Worm (Caenorhabditis elegans) whole organism, L4 larva: ENCODE results near the gene F08F8.11.
A peak's percentile ranks its signal among the peaks of the same experiment; 100 is the strongest.

ENCODE experiments used
- D1046.2 ChIP-seq: fragments of 200-800 bp; sonication (Bioruptor generic); IDR thresholded peaks from 2 replicates; pipeline ENCODE4 v1.3.6; 2022; ENCODE audit warnings: missing genetic modification characterization, missing compliant biosample characterization
- F10B5.3 ChIP-seq: sonication (generic microtip); optimal IDR thresholded peaks from 2 replicates; lab custom pipeline; 2016; ENCODE audit warnings: mild to moderate bottlenecking, missing genetic modification characterization, missing compliant biosample characterization
- F49E8.2 ChIP-seq: sonication (generic microtip); optimal IDR thresholded peaks from 2 replicates; lab custom pipeline; 2016; ENCODE audit warnings: missing compliant biosample characterization, mild to moderate bottlenecking, missing genetic modification characterization, borderline replicate concordance
- T20F7.1 ChIP-seq: fragments of 200-800 bp; sonication (Bioruptor generic); optimal IDR thresholded peaks from 2 replicates; lab custom pipeline; 2018; ENCODE audit warnings: mild to moderate bottlenecking, missing genetic modification characterization, missing compliant biosample characterization
- Y48G9A.11 ChIP-seq: fragments of 200-800 bp; sonication (Bioruptor generic); IDR thresholded peaks from 2 replicates; pipeline ENCODE4 v1.3.6; 2022; ENCODE audit warnings: missing genetic modification reagents, missing genetic modification characterization, missing compliant biosample characterization
- Y5F2A.4 ChIP-seq: fragments of 200-800 bp; sonication (Bioruptor generic); optimal IDR thresholded peaks from 2 replicates; lab custom pipeline; 2018; ENCODE audit warnings: mild to moderate bottlenecking, missing genetic modification characterization, missing compliant biosample characterization
- aly-2 ChIP-seq: sonication (generic microtip); optimal IDR thresholded peaks from 2 replicates; lab custom pipeline; 2018; ENCODE audit warnings: missing biosample characterization, missing genetic modification characterization
- ama-1 ChIP-seq: fragments of 150-350 bp; optimal IDR thresholded peaks from 2 replicates; lab custom pipeline; 2014; ENCODE audit warnings: inconsistent platforms, mixed read lengths
- attf-4 ChIP-seq: sonication (generic microtip); optimal IDR thresholded peaks from 3 replicates; lab custom pipeline; 2017; ENCODE audit warnings: missing biosample characterization, missing genetic modification characterization
- ceh-32 ChIP-seq: sonication (generic microtip); optimal IDR thresholded peaks from 2 replicates; lab custom pipeline; 2016; ENCODE audit warnings: mild to moderate bottlenecking, missing genetic modification characterization, missing compliant biosample characterization; ENCODE audit not compliant: poor library complexity
- ceh-44 ChIP-seq: fragments of 200-800 bp; sonication (Bioruptor generic); IDR thresholded peaks from 2 replicates; pipeline ENCODE4 v1.3.6; 2022; ENCODE audit warnings: missing genetic modification reagents, missing genetic modification characterization, missing compliant biosample characterization
- ceh-62 ChIP-seq: sonication (generic microtip); optimal IDR thresholded peaks from 2 replicates; lab custom pipeline; 2017; ENCODE audit warnings: missing biosample characterization, missing genetic modification characterization
- cey-2 ChIP-seq: sonication (generic microtip); optimal IDR thresholded peaks from 3 replicates; lab custom pipeline; 2017; ENCODE audit warnings: missing genetic modification characterization, mild to moderate bottlenecking, missing compliant biosample characterization, antibody characterized with exemption, borderline replicate concordance; ENCODE audit not compliant: insufficient read depth
- ctbp-1 ChIP-seq: fragments of 200-800 bp; sonication (Bioruptor generic); IDR thresholded peaks from 2 replicates; pipeline ENCODE4 v1.3.6; 2022; ENCODE audit warnings: missing genetic modification reagents, missing genetic modification characterization, missing compliant biosample characterization
- daf-12 ChIP-seq: fragments of 150-350 bp; optimal IDR thresholded peaks from 2 replicates; lab custom pipeline; 2014; ENCODE audit warnings: missing biosample characterization, missing genetic modification reagents, missing genetic modification characterization
- daf-16 ChIP-seq, 3 experiments: sonication (generic microtip); optimal IDR thresholded peaks; 2 replicates each; lab custom pipeline; 2016 to 2017; ENCODE audit warnings: missing genetic modification characterization in 3 of 3, missing genetic modification reagents in 3 of 3, mild to moderate bottlenecking in 2 of 3, missing compliant biosample characterization in 2 of 3, missing biosample characterization in 1 of 3, moderate library complexity in 1 of 3
- daf-19 ChIP-seq: fragments of 200-800 bp; sonication (Bioruptor generic); conservative IDR thresholded peaks from 2 replicates; pipeline ENCODE4 v1.3.6; 2022; ENCODE audit warnings: missing genetic modification characterization, missing compliant biosample characterization
- daf-8 ChIP-seq: fragments of 200-800 bp; sonication (Bioruptor generic); IDR thresholded peaks from 2 replicates; pipeline ENCODE4 v1.3.6; 2022; ENCODE audit warnings: missing genetic modification characterization, missing compliant biosample characterization
- dmd-6 ChIP-seq: fragments of 200-800 bp; sonication (Bioruptor generic); IDR thresholded peaks from 2 replicates; pipeline ENCODE4 v1.3.6; 2022; ENCODE audit warnings: missing genetic modification reagents, missing genetic modification characterization, missing compliant biosample characterization
- dmd-9 ChIP-seq: fragments of 200-800 bp; sonication (Bioruptor generic); IDR thresholded peaks from 2 replicates; pipeline ENCODE4 v1.3.6; 2022; ENCODE audit warnings: missing genetic modification reagents, missing genetic modification characterization, missing compliant biosample characterization
- dve-1 ChIP-seq: sonication (generic microtip); optimal IDR thresholded peaks from 2 replicates; lab custom pipeline; 2017; ENCODE audit warnings: antibody characterized with exemption, mild to moderate bottlenecking, missing genetic modification characterization, missing compliant biosample characterization; ENCODE audit not compliant: insufficient read depth
- fkh-10 ChIP-seq: fragments of 150-350 bp; optimal IDR thresholded peaks from 2 replicates; lab custom pipeline; 2014; ENCODE audit warnings: missing biosample characterization, missing genetic modification reagents, missing genetic modification characterization
- gei-8 ChIP-seq: fragments of 200-800 bp; sonication (Bioruptor generic); optimal IDR thresholded peaks from 2 replicates; lab custom pipeline; 2018; ENCODE audit warnings: mild to moderate bottlenecking, missing genetic modification characterization, missing compliant biosample characterization
- hif-1 ChIP-seq, 2 experiments: sonication (generic microtip); optimal IDR thresholded peaks; 2 replicates each; lab custom pipeline; 2016 to 2017; ENCODE audit warnings: missing compliant biosample characterization in 2 of 2, missing genetic modification characterization in 2 of 2, missing genetic modification reagents in 2 of 2, missing genotype in 2 of 2, mild to moderate bottlenecking in 1 of 2
- hlh-11 ChIP-seq: fragments of 200-800 bp; sonication (Bioruptor generic); optimal IDR thresholded peaks from 2 replicates; lab custom pipeline; 2018; ENCODE audit warnings: mild to moderate bottlenecking, missing genetic modification characterization, missing compliant biosample characterization
- jun-1 ChIP-seq: fragments of 150-350 bp; optimal IDR thresholded peaks from 2 replicates; lab custom pipeline; 2014; ENCODE audit warnings: missing biosample characterization, missing genetic modification reagents, missing genetic modification characterization
- lim-7 ChIP-seq: fragments of 200-800 bp; sonication (Bioruptor generic); IDR thresholded peaks from 2 replicates; pipeline ENCODE4 v1.3.6; 2022; ENCODE audit warnings: missing genetic modification characterization, missing compliant biosample characterization
- lin-1 ChIP-seq: fragments of 200-800 bp; sonication (Bioruptor generic); IDR thresholded peaks from 2 replicates; pipeline ENCODE4 v1.3.6; 2022; ENCODE audit warnings: missing genetic modification reagents, missing genetic modification characterization, missing compliant biosample characterization
- lin-29 ChIP-seq: fragments of 200-800 bp; sonication (Bioruptor generic); IDR thresholded peaks from 2 replicates; pipeline ENCODE4 v1.3.6; 2022; ENCODE audit warnings: missing genetic modification reagents, missing genetic modification characterization, missing compliant biosample characterization
- lin-39 ChIP-seq: fragments of 150-350 bp; optimal IDR thresholded peaks from 2 replicates; lab custom pipeline; 2014; ENCODE audit warnings: missing biosample characterization, missing genetic modification reagents, missing genetic modification characterization
- madf-5 ChIP-seq, 2 experiments: fragments of 200-800 bp; sonication (Bioruptor generic); IDR thresholded peaks; 2 replicates each; pipeline ENCODE4 v1.3.6; 2022; ENCODE audit warnings: missing compliant biosample characterization in 2 of 2, missing genetic modification characterization in 2 of 2
- madf-9 ChIP-seq: fragments of 200-800 bp; sonication (Bioruptor generic); conservative IDR thresholded peaks from 2 replicates; pipeline ENCODE4 v1.3.6; 2022; ENCODE audit warnings: missing genetic modification reagents, missing genetic modification characterization, missing compliant biosample characterization
- mes-2 ChIP-seq: sonication (generic microtip); optimal IDR thresholded peaks from 2 replicates; lab custom pipeline; 2016; ENCODE audit warnings: missing genotype, mild to moderate bottlenecking, missing genetic modification characterization, missing compliant biosample characterization; ENCODE audit not compliant: poor library complexity, severe bottlenecking
- nhr-102 ChIP-seq: sonication (generic microtip); optimal IDR thresholded peaks from 2 replicates; lab custom pipeline; 2016; ENCODE audit warnings: mild to moderate bottlenecking, missing genetic modification characterization, moderate library complexity, missing compliant biosample characterization
- nhr-25 ChIP-seq: sonication (generic microtip); optimal IDR thresholded peaks from 2 replicates; lab custom pipeline; 2017; ENCODE audit warnings: missing genetic modification characterization, mild to moderate bottlenecking, missing compliant biosample characterization, antibody characterized with exemption, moderate library complexity, borderline replicate concordance; ENCODE audit not compliant: insufficient read depth
- nhr-28 ChIP-seq: fragments of 150-350 bp; optimal IDR thresholded peaks from 2 replicates; lab custom pipeline; 2014; ENCODE audit warnings: missing biosample characterization, missing genetic modification characterization
- nhr-6 ChIP-seq: fragments of 150-350 bp; optimal IDR thresholded peaks from 2 replicates; lab custom pipeline; 2014; ENCODE audit warnings: missing biosample characterization, missing genetic modification characterization
- nhr-76 ChIP-seq: fragments of 150-350 bp; optimal IDR thresholded peaks from 2 replicates; lab custom pipeline; 2014; ENCODE audit warnings: missing biosample characterization, missing genetic modification characterization
- nhr-77 ChIP-seq: fragments of 150-350 bp; optimal IDR thresholded peaks from 2 replicates; lab custom pipeline; 2014; ENCODE audit warnings: missing biosample characterization, missing genetic modification characterization
- pqm-1 ChIP-seq: sonication (generic microtip); optimal IDR thresholded peaks from 2 replicates; lab custom pipeline; 2017; ENCODE audit warnings: missing biosample characterization, missing genetic modification characterization
- sdz-12 ChIP-seq: fragments of 200-800 bp; sonication (Bioruptor generic); optimal IDR thresholded peaks from 2 replicates; lab custom pipeline; 2018; ENCODE audit warnings: mild to moderate bottlenecking, missing genetic modification characterization, missing compliant biosample characterization
- spr-3 ChIP-seq: fragments of 200-800 bp; sonication (Bioruptor generic); optimal IDR thresholded peaks from 2 replicates; lab custom pipeline; 2018; ENCODE audit warnings: mild to moderate bottlenecking, missing genetic modification characterization, missing compliant biosample characterization
- tag-97 ChIP-seq: fragments of 200-800 bp; sonication (Bioruptor generic); IDR thresholded peaks from 2 replicates; pipeline ENCODE4 v1.3.6; 2022; ENCODE audit warnings: missing genetic modification characterization, missing compliant biosample characterization
- unc-39 ChIP-seq: sonication (generic microtip); optimal IDR thresholded peaks from 2 replicates; lab custom pipeline; 2017; ENCODE audit warnings: missing biosample characterization, missing genetic modification characterization
- unc-62 ChIP-seq, 3 experiments: fragments of 150-350 bp in 1 of 3; sonication (generic microtip); optimal IDR thresholded peaks in 2 of 3; peaks in 1 of 3; 1 replicate in 1 of 3; 2 replicates in 2 of 3; lab custom pipeline; 2014 to 2017; ENCODE audit warnings: missing biosample characterization in 3 of 3, missing genetic modification characterization in 3 of 3, missing genetic modification reagents in 3 of 3, missing genotype in 1 of 3
- vab-7 ChIP-seq: fragments of 200-800 bp; sonication (Bioruptor generic); IDR thresholded peaks from 2 replicates; pipeline ENCODE4 v1.3.6; 2022; ENCODE audit warnings: missing genetic modification reagents, missing genetic modification characterization, missing compliant biosample characterization
- zip-11 ChIP-seq: fragments of 200-800 bp; sonication (Bioruptor generic); IDR thresholded peaks from 2 replicates; pipeline ENCODE4 v1.3.6; 2022; ENCODE audit warnings: missing genetic modification characterization, missing compliant biosample characterization
- zip-2 ChIP-seq: fragments of 150-350 bp; optimal IDR thresholded peaks from 2 replicates; lab custom pipeline; 2014; ENCODE audit warnings: missing biosample characterization, missing genetic modification characterization
- ztf-7 ChIP-seq: fragments of 150-350 bp; optimal IDR thresholded peaks from 2 replicates; lab custom pipeline; 2014; ENCODE audit warnings: missing biosample characterization, missing genetic modification characterization

F08F8.11 gene

DNA sequence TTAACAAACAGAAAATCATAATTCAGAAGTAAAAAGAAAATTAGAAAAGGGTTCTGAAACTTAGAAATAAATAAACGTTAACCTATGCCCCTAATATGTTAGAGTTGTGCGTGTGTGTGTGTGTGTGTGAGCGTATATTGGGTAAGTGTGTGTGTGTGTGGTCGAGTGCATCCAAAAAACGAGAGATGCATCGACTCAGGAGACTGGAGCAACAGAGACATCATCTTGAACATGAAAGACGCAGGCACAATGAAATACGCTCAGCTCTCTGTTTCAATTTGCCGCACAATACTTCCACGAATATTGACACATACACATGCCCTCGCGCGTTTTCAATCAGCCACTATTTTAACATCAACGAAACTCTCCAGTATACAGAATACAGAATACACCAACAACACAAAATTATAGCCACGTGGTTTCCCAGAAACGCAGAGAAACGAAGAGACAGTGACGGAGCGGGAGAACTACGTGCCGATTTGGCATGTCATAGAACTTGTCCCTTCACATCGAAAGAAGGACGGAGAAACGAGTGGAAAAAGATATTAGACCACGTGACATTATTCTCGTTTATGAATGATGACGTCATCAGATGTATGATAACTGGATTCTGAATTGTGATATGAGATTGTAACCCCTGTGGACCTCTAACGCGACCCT lies 10.6 kb downstream of the F08F8.11 start (continued):
- TF ChIP-seq ctbp-1 (GFP tag; lab: Robert Waterston, UW), result no peak
- TF ChIP-seq Y48G9A.11, result no peak
- no peak for TF ChIP-seq fkh-10 (GFP tag; lab: Kevin White, UChicago)
- no peak for TF ChIP-seq lin-29
- TF ChIP-seq ceh-62 (tag; lab: Kevin White, UChicago), result no peak
- no peak for TF ChIP-seq jun-1 (tag; lab: Kevin White, UChicago)
- TF ChIP-seq attf-4 (tag; lab: Kevin White, UChicago), result no peak
- TF ChIP-seq zip-11, result no peak
- peak; percentile 2 for TF ChIP-seq nhr-77 (tag; lab: Kevin White, UChicago)
- peak; percentile 86 for TF ChIP-seq dve-1 (tag; lab: Kevin White, UChicago)
- no peak for TF ChIP-seq madf-9
- peak; percentile 17 for TF ChIP-seq pqm-1 (tag; lab: Kevin White, UChicago)
- peak; percentile 98 for TF ChIP-seq nhr-28 (tag; lab: Kevin White, UChicago)
- peak; percentile 87 for TF ChIP-seq nhr-102 (tag; lab: Kevin White, UChicago)
- no peak for TF ChIP-seq madf-5 (GFP tag; IDR thresholded peaks at IDR 0.05; lab: Robert Waterston, UW)
- no peak for TF ChIP-seq unc-39 (tag; lab: Kevin White, UChicago)
- peak in 1 of 2 experiments; percentile 98 for TF ChIP-seq unc-62 (GFP tag; optimal IDR thresholded peaks at IDR 0.05 in 1 of 2; lab: Kevin White, UChicago)
- TF ChIP-seq unc-62 (tag; optimal IDR thresholded peaks at IDR 0.05; lab: Kevin White, UChicago), result no peak
- peak; percentile 92 for TF ChIP-seq hlh-11 (tag; lab: Kevin White, UChicago)
- peak; percentile 35 for TF ChIP-seq gei-8
- peak; percentile 85 to 98 for TF ChIP-seq hif-1 (tag; optimal IDR thresholded peaks at IDR 0.05; lab: Kevin White, UChicago)
- TF ChIP-seq F49E8.2 (tag; lab: Kevin White, UChicago), result no peak
- peak; percentile 46 for TF ChIP-seq spr-3 (GFP tag; lab: Kevin White, UChicago)
- no peak for TF ChIP-seq daf-8 (GFP tag; lab: Robert Waterston, UW)
- no peak for TF ChIP-seq daf-16 (GFP tag; optimal IDR thresholded peaks at IDR 0.05; lab: Kevin White, UChicago)
- TF ChIP-seq daf-16 (tag; optimal IDR thresholded peaks at IDR 0.05; lab: Kevin White, UChicago), result peak; percentile 68
- no peak for TF ChIP-seq nhr-6 (tag; lab: Kevin White, UChicago)
- TF ChIP-seq ceh-32 (tag; lab: Kevin White, UChicago), result no peak
- TF ChIP-seq ztf-7 (tag; lab: Kevin White, UChicago), result no peak
- TF ChIP-seq zip-2 (tag; lab: Kevin White, UChicago), result no peak
- TF ChIP-seq lin-1 (GFP tag; lab: Robert Waterston, UW), result no peak
- no peak for TF ChIP-seq daf-19 (GFP tag; lab: Robert Waterston, UW)
- no peak for TF ChIP-seq daf-12 (tag; lab: Kevin White, UChicago)
- TF ChIP-seq nhr-76 (tag; lab: Kevin White, UChicago), result no peak
- peak; percentile 46 for TF ChIP-seq mes-2
- TF ChIP-seq cey-2, result peak; percentile 64
- TF ChIP-seq Y5F2A.4, result no peak
- no peak for TF ChIP-seq ceh-44
- no peak for TF ChIP-seq dmd-9 (GFP tag; lab: Robert Waterston, UW)
- no peak for TF ChIP-seq vab-7 (GFP tag; lab: Robert Waterston, UW)
- no peak for TF ChIP-seq aly-2 (tag; lab: Kevin White, UChicago)
- no peak for TF ChIP-seq sdz-12
- TF ChIP-seq lim-7, result no peak
- TF ChIP-seq tag-97, result no peak
- TF ChIP-seq nhr-25, result peak; percentile 89
- peak; percentile 65 for TF ChIP-seq T20F7.1 (GFP tag; lab: Kevin White, UChicago)
- no peak for TF ChIP-seq lin-39 (tag; lab: Kevin White, UChicago)
- no peak for TF ChIP-seq D1046.2 (GFP tag; lab: Robert Waterston, UW)
- peak; percentile 86 for TF ChIP-seq dmd-6 (GFP tag; lab: Robert Waterston, UW)
- no peak for TF ChIP-seq F10B5.3 (tag; lab: Kevin White, UChicago)
- TF ChIP-seq ama-1, result peak; percentile 77
